Fruit fly (Drosophila melanogaster) whole organism, embryonic: ENCODE results near the gene mRpL10.

Source experiments
- Adf1 ChIP-seq: fragments of 200-800 bp; sonication (Bioruptor generic); IDR thresholded peaks from 2 replicates; pipeline ENCODE4 v1.3.6; 2022; ENCODE audit warnings: missing biosample characterization, missing genetic modification characterization
- Atf-2 ChIP-seq: fragments of 200-800 bp; sonication (Bioruptor generic); optimal IDR thresholded peaks from 2 replicates; lab custom pipeline; 2016; ENCODE audit warnings: missing biosample characterization, missing genetic modification characterization
- B-H1 ChIP-seq: fragments of 200-800 bp; sonication (Bioruptor generic); IDR thresholded peaks from 3 replicates; pipeline ENCODE4 v1.3.6; 2022; ENCODE audit warnings: missing biosample characterization, missing genetic modification characterization
- B-H2 ChIP-seq: fragments of 200-800 bp; sonication (Bioruptor generic); optimal IDR thresholded peaks from 2 replicates; lab custom pipeline; 2018; ENCODE audit warnings: missing biosample characterization, mild to moderate bottlenecking, missing genetic modification characterization
- Bdp1 ChIP-seq: fragments of 200-800 bp; sonication (Bioruptor generic); optimal IDR thresholded peaks from 3 replicates; lab custom pipeline; 2016; ENCODE audit warnings: missing biosample characterization, missing genetic modification characterization
- CG12769 ChIP-seq: fragments of 200-800 bp; sonication (Bioruptor generic); optimal IDR thresholded peaks from 2 replicates; lab custom pipeline; 2019; ENCODE audit warnings: missing biosample characterization, mild to moderate bottlenecking, missing genetic modification characterization, moderate library complexity
- CG14050 ChIP-seq: fragments of 200-800 bp; sonication (Bioruptor generic); IDR thresholded peaks from 3 replicates; pipeline ENCODE4 v1.3.6; 2022; ENCODE audit warnings: missing biosample characterization, missing genetic modification characterization
- CG14441 ChIP-seq: fragments of 200-800 bp; sonication (Bioruptor generic); IDR thresholded peaks from 2 replicates; pipeline ENCODE4 v1.3.6; 2022; ENCODE audit warnings: missing biosample characterization, missing genetic modification characterization
- CG14965 ChIP-seq: fragments of 200-800 bp; sonication (Bioruptor generic); optimal IDR thresholded peaks from 2 replicates; lab custom pipeline; 2016; ENCODE audit warnings: missing biosample characterization, missing genetic modification characterization, borderline replicate concordance
- CG2202 ChIP-seq: fragments of 200-800 bp; sonication (Bioruptor generic); optimal IDR thresholded peaks from 2 replicates; lab custom pipeline; 2018; ENCODE audit warnings: missing biosample characterization, mild to moderate bottlenecking, missing genetic modification characterization
- CG32767 ChIP-seq: fragments of 200-800 bp; sonication (Bioruptor generic); IDR thresholded peaks from 2 replicates; pipeline ENCODE4 v1.3.6; 2022; ENCODE audit warnings: missing biosample characterization, missing genetic modification characterization
- CG42726 ChIP-seq: fragments of 200-800 bp; sonication (Bioruptor generic); IDR thresholded peaks from 2 replicates; pipeline ENCODE4 v1.3.6; 2022; ENCODE audit warnings: missing biosample characterization, missing genetic modification characterization; ENCODE audit not compliant: partially characterized antibody
- CG4730 ChIP-seq: fragments of 200-800 bp; sonication (Bioruptor generic); IDR thresholded peaks from 2 replicates; pipeline ENCODE4 v1.3.6; 2022; ENCODE audit warnings: missing biosample characterization, missing genetic modification characterization
- CG5953 ChIP-seq: fragments of 200-800 bp; sonication (Bioruptor generic); IDR thresholded peaks from 2 replicates; pipeline ENCODE4 v1.3.6; 2022; ENCODE audit warnings: missing biosample characterization, missing genetic modification characterization
- CG6254 ChIP-seq: fragments of 200-800 bp; sonication (Bioruptor generic); optimal IDR thresholded peaks from 3 replicates; lab custom pipeline; 2017; ENCODE audit warnings: mild to moderate bottlenecking, missing biosample characterization, missing genetic modification reagents, missing genetic modification characterization
- Camta ChIP-seq: fragments of 200-800 bp; sonication (Bioruptor generic); optimal IDR thresholded peaks from 2 replicates; lab custom pipeline; 2016; ENCODE audit warnings: missing biosample characterization, missing genetic modification characterization
- Fer2 ChIP-seq: fragments of 200-800 bp; sonication (Bioruptor generic); optimal IDR thresholded peaks from 2 replicates; lab custom pipeline; 2018; ENCODE audit warnings: missing biosample characterization, mild to moderate bottlenecking, missing genetic modification characterization, moderate library complexity
- H2.0 ChIP-seq: fragments of 200-800 bp; sonication (Bioruptor generic); IDR thresholded peaks from 2 replicates; pipeline ENCODE4 v1.3.6; 2022; ENCODE audit warnings: missing biosample characterization, missing genetic modification characterization
- HHEX ChIP-seq: fragments of 200-800 bp; sonication (Bioruptor generic); optimal IDR thresholded peaks from 3 replicates; lab custom pipeline; 2017; ENCODE audit warnings: missing biosample characterization, mild to moderate bottlenecking, missing genetic modification characterization, missing genetic modification reagents
- HLH54F ChIP-seq: fragments of 200-800 bp; sonication (Bioruptor generic); optimal IDR thresholded peaks from 3 replicates; lab custom pipeline; 2016; ENCODE audit warnings: missing biosample characterization, missing genetic modification characterization
- Hand ChIP-seq: fragments of 200-800 bp; sonication (Bioruptor generic); optimal IDR thresholded peaks from 2 replicates; lab custom pipeline; 2017; ENCODE audit warnings: mild to moderate bottlenecking, missing biosample characterization, missing genetic modification reagents, missing genetic modification characterization
- Hsf ChIP-seq: fragments of 200-800 bp; sonication (Bioruptor generic); optimal IDR thresholded peaks from 3 replicates; lab custom pipeline; 2016; ENCODE audit warnings: missing biosample characterization, missing genetic modification characterization
- Max ChIP-seq: fragments of 200-800 bp; sonication (Bioruptor generic); optimal IDR thresholded peaks from 2 replicates; lab custom pipeline; 2016; ENCODE audit warnings: missing biosample characterization, mild to moderate bottlenecking, missing genetic modification characterization
- PHDP ChIP-seq: fragments of 200-800 bp; sonication (Bioruptor generic); optimal IDR thresholded peaks from 3 replicates; lab custom pipeline; 2018; ENCODE audit warnings: missing biosample characterization, mild to moderate bottlenecking, missing genetic modification characterization, moderate library complexity
- Six4 ChIP-seq: fragments of 200-800 bp; sonication (Bioruptor generic); optimal IDR thresholded peaks from 2 replicates; lab custom pipeline; 2016; ENCODE audit warnings: missing biosample characterization, missing genetic modification characterization
- Stat92E ChIP-seq, 3 experiments: fragments of >200 bp in 2 of 3; fragments of 200-800 bp in 1 of 3; sonication (Bioruptor generic) in 1 of 3; optimal IDR thresholded peaks; 2 replicates each; lab custom pipeline; 2017 to 2019; ENCODE audit warnings: missing biosample characterization in 3 of 3, missing genetic modification characterization in 3 of 3, mild to moderate bottlenecking in 1 of 3, moderate library complexity in 1 of 3
- ac ChIP-seq: fragments of 200-800 bp; sonication (Bioruptor generic); optimal IDR thresholded peaks from 3 replicates; lab custom pipeline; 2017; ENCODE audit warnings: missing biosample characterization, mild to moderate bottlenecking, missing genetic modification characterization
- amos ChIP-seq: fragments of 200-800 bp; sonication (Bioruptor generic); IDR thresholded peaks from 2 replicates; pipeline ENCODE4 v1.3.6; 2022; ENCODE audit warnings: missing biosample characterization, missing genetic modification characterization; ENCODE audit not compliant: partially characterized antibody
- ap ChIP-seq: fragments of 200-800 bp; sonication (Bioruptor generic); IDR thresholded peaks from 2 replicates; pipeline ENCODE4 v1.3.6; 2022; ENCODE audit warnings: missing biosample characterization, missing genetic modification characterization
- chinmo ChIP-seq: fragments of 200-800 bp; sonication (Bioruptor generic); IDR thresholded peaks from 4 replicates; pipeline ENCODE4 v1.3.6; 2022; ENCODE audit warnings: missing biosample characterization, missing genetic modification characterization; ENCODE audit not compliant: partially characterized antibody
- chm ChIP-seq: fragments of 200-800 bp; sonication (Bioruptor generic); IDR thresholded peaks from 2 replicates; pipeline ENCODE4 v1.3.6; 2022; ENCODE audit warnings: missing biosample characterization, missing genetic modification characterization
- cwo ChIP-seq: fragments of 200-800 bp; sonication (Bioruptor generic); optimal IDR thresholded peaks from 3 replicates; lab custom pipeline; 2017; ENCODE audit warnings: missing biosample characterization, missing genetic modification characterization, mild to moderate bottlenecking, moderate library complexity, missing genetic modification reagents
- dmrt99B ChIP-seq: fragments of 200-800 bp; sonication (Bioruptor generic); optimal IDR thresholded peaks from 2 replicates; lab custom pipeline; 2018; ENCODE audit warnings: missing biosample characterization, mild to moderate bottlenecking, missing genetic modification characterization, moderate library complexity
- emc ChIP-seq: fragments of 200-800 bp; sonication (Bioruptor generic); optimal IDR thresholded peaks from 2 replicates; lab custom pipeline; 2016; ENCODE audit warnings: missing biosample characterization, missing genetic modification characterization
- ems ChIP-seq: fragments of 200-800 bp; sonication (Bioruptor generic); optimal IDR thresholded peaks from 3 replicates; lab custom pipeline; 2016; ENCODE audit warnings: missing biosample characterization, missing genetic modification characterization
- en ChIP-seq: fragments of 200-800 bp; sonication (Bioruptor generic); optimal IDR thresholded peaks from 2 replicates; lab custom pipeline; 2016; ENCODE audit warnings: missing biosample characterization, missing genetic modification characterization
- ewg ChIP-seq: fragments of 200-800 bp; sonication (Bioruptor generic); optimal IDR thresholded peaks from 3 replicates; lab custom pipeline; 2017; ENCODE audit warnings: mild to moderate bottlenecking, missing biosample characterization, missing genetic modification reagents, missing genetic modification characterization
- fd102C ChIP-seq: fragments of 200-800 bp; sonication (Bioruptor generic); optimal IDR thresholded peaks from 2 replicates; lab custom pipeline; 2018; ENCODE audit warnings: missing biosample characterization, mild to moderate bottlenecking, missing genetic modification characterization, moderate library complexity
- gce ChIP-seq: fragments of 200-800 bp; sonication (Bioruptor generic); IDR thresholded peaks from 3 replicates; pipeline ENCODE4 v1.3.6; 2022; ENCODE audit warnings: missing biosample characterization, missing genetic modification characterization
- hb ChIP-seq: fragments of 200-800 bp; sonication (Bioruptor generic); IDR thresholded peaks from 3 replicates; pipeline ENCODE4 v1.3.6; 2022; ENCODE audit warnings: missing biosample characterization, missing genetic modification characterization; ENCODE audit not compliant: partially characterized antibody
- ind ChIP-seq: fragments of 200-800 bp; sonication (Bioruptor generic); optimal IDR thresholded peaks from 3 replicates; lab custom pipeline; 2016; ENCODE audit warnings: missing biosample characterization, missing genetic modification characterization
- lbe ChIP-seq: fragments of 200-800 bp; sonication (Bioruptor generic); optimal IDR thresholded peaks from 2 replicates; lab custom pipeline; 2016; ENCODE audit warnings: missing biosample characterization, mild to moderate bottlenecking, missing genetic modification characterization
- pb ChIP-seq: fragments of 200-800 bp; sonication (Bioruptor generic); optimal IDR thresholded peaks from 3 replicates; lab custom pipeline; 2016; ENCODE audit warnings: missing biosample characterization, missing genetic modification characterization
- prd ChIP-seq, 3 experiments: fragments of >200 bp in 2 of 3; fragments of 200-800 bp in 1 of 3; sonication (Bioruptor generic) in 1 of 3; optimal IDR thresholded peaks in 2 of 3; IDR thresholded peaks in 1 of 3; 2 replicates in 2 of 3; 3 replicates in 1 of 3; pipeline versions ENCODE4 v1.3.6 to Lab custom; 2017 to 2022; ENCODE audit warnings: missing biosample characterization in 1 of 3, missing genetic modification characterization in 1 of 3
- pzg ChIP-seq: fragments of 200-800 bp; sonication (Bioruptor generic); optimal IDR thresholded peaks from 3 replicates; lab custom pipeline; 2018; ENCODE audit warnings: missing biosample characterization, mild to moderate bottlenecking, missing genetic modification characterization, moderate library complexity
- ro ChIP-seq: fragments of 200-800 bp; sonication (Bioruptor generic); IDR thresholded peaks from 2 replicates; pipeline ENCODE4 v1.3.6; 2022; ENCODE audit warnings: missing biosample characterization, missing genetic modification characterization
- salm ChIP-seq: fragments of 200-800 bp; sonication (Bioruptor generic); optimal IDR thresholded peaks from 2 replicates; lab custom pipeline; 2018; ENCODE audit warnings: missing biosample characterization, mild to moderate bottlenecking, missing genetic modification characterization
- slp2 ChIP-seq: fragments of 200-800 bp; sonication (Bioruptor generic); optimal IDR thresholded peaks from 2 replicates; lab custom pipeline; 2016; ENCODE audit warnings: missing biosample characterization, missing genetic modification characterization
- usp ChIP-seq: fragments of >200 bp; optimal IDR thresholded peaks from 2 replicates; lab custom pipeline; 2017; ENCODE audit warnings: missing biosample characterization, missing genetic modification characterization
- vvl ChIP-seq: fragments of 200-800 bp; sonication (Bioruptor generic); IDR thresholded peaks from 2 replicates; pipeline ENCODE4 v1.3.6; 2022; ENCODE audit warnings: missing biosample characterization, missing genetic modification characterization

The mRpL10 gene

DNA sequence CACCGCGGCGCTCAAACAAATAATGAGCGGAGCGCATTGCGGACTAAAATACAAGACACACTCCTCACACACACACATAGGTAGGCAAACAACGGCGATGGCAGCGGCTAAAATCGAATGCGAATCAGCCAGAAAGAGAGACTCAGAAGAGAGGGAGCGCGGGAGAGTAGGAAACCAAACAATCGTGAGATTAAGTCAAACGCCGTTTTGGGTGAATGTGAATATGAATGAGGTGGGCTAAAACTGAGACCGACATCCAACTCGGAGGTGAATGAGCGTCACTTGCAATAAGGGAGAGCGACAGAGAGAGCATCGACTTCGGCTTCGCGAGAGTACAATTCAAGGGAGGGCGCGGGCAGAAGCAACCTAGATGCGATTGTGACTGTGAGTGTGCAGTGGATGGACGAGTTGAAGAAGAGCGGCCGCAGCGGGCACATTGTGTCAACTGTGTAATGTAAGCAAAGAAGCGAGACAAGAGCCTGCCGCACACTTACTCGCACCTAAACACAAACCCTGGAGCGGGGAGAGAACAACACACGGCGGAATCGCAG is 18.4 kb downstream of the mRpL10 start (continued):
- TF ChIP-seq HLH54F (GFP tag; lab: Kevin White, UChicago): no peak
- TF ChIP-seq cwo (GFP tag; lab: Kevin White, UChicago): peak; percentile 18
- TF ChIP-seq Atf-2 (GFP tag; lab: Kevin White, UChicago): no peak
- TF ChIP-seq B-H2 (GFP tag; lab: Kevin White, UChicago): no peak
- no peak for TF ChIP-seq ems
- TF ChIP-seq CG14441 (GFP tag; lab: Robert Waterston, UW): no peak
- no peak for TF ChIP-seq ro
- TF ChIP-seq CG5953: no peak
- TF ChIP-seq PHDP: no peak
- TF ChIP-seq CG4730 (GFP tag; lab: Robert Waterston, UW): no peak
- no peak for TF ChIP-seq B-H1 (GFP tag; lab: Robert Waterston, UW)
- TF ChIP-seq prd (optimal IDR thresholded peaks at IDR 0.05; lab: Kevin White, UChicago): no peak
- no peak for TF ChIP-seq prd (GFP tag; IDR thresholded peaks at IDR 0.05; lab: Robert Waterston, UW)
- no peak for TF ChIP-seq Hand (GFP tag; lab: Kevin White, UChicago)
- TF ChIP-seq amos (GFP tag; lab: Robert Waterston, UW): no peak
- TF ChIP-seq gce (GFP tag; lab: Robert Waterston, UW): no peak
- no peak for TF ChIP-seq CG14965 (GFP tag; lab: Kevin White, UChicago)
- no peak for TF ChIP-seq CG14050 (GFP tag; lab: Robert Waterston, UW)
- TF ChIP-seq ewg (GFP tag; lab: Kevin White, UChicago): no peak
- TF ChIP-seq Adf1 (GFP tag; lab: Robert Waterston, UW): peak; percentile 64
- TF ChIP-seq Max (GFP tag; lab: Kevin White, UChicago): no peak
- peak; percentile 97 for TF ChIP-seq chinmo (GFP tag; lab: Robert Waterston, UW)
- TF ChIP-seq CG6254 (GFP tag; lab: Kevin White, UChicago): peak; percentile 19
- TF ChIP-seq dmrt99B: no peak
- TF ChIP-seq Bdp1 (GFP tag; lab: Kevin White, UChicago): no peak
- TF ChIP-seq Hsf (GFP tag; lab: Kevin White, UChicago): no peak
- no peak for TF ChIP-seq CG42726 (GFP tag; lab: Robert Waterston, UW)
- peak; percentile 78; the same call in 1 of the 2 replicates for TF ChIP-seq vvl
- no peak for TF ChIP-seq usp (GFP tag; lab: Kevin White, UChicago)
- TF ChIP-seq H2.0 (GFP tag; lab: Robert Waterston, UW): no peak
- TF ChIP-seq ap: no peak
- TF ChIP-seq fd102C (GFP tag; lab: Kevin White, UChicago): no peak
- no peak; the same call in 1 of the 2 replicates for TF ChIP-seq CG32767
- no peak for TF ChIP-seq CG2202 (tag; lab: Kevin White, UChicago)
- TF ChIP-seq en (GFP tag; lab: Kevin White, UChicago): peak; percentile 1
- TF ChIP-seq Fer2 (tag; lab: Kevin White, UChicago): no peak
- TF ChIP-seq Stat92E (GFP tag; optimal IDR thresholded peaks at IDR 0.05; lab: Kevin White, UChicago): no peak
- no peak for TF ChIP-seq HHEX
- no peak for TF ChIP-seq ac
- TF ChIP-seq pzg (GFP tag; lab: Kevin White, UChicago): no peak
- peak; percentile 33 for TF ChIP-seq salm (tag; lab: Kevin White, UChicago)
- TF ChIP-seq CG12769 (tag; lab: Kevin White, UChicago): no peak
- no peak for TF ChIP-seq ind (GFP tag; lab: Kevin White, UChicago)
- TF ChIP-seq slp2: peak; percentile 4
- no peak for TF ChIP-seq pb (GFP tag; lab: Kevin White, UChicago)
- peak; percentile 40 for TF ChIP-seq lbe (GFP tag; lab: Kevin White, UChicago)
- TF ChIP-seq hb (GFP tag; lab: Robert Waterston, UW): no peak
- TF ChIP-seq Six4 (GFP tag; lab: Kevin White, UChicago): no peak
- TF ChIP-seq emc (GFP tag; lab: Kevin White, UChicago): no peak
- TF ChIP-seq Camta (GFP tag; lab: Kevin White, UChicago): peak; percentile 0
- peak; percentile 25 for TF ChIP-seq chm
